Worm (Caenorhabditis elegans) whole organism, early embryonic: ENCODE results near the gene C28D4.18.
"Not testable (repeated sequence)": the region's sequence is repeated elsewhere in the genome, so short reads cannot be mapped to it uniquely, and the experiment has no call there.

Experiments
- B0310.2 ChIP-seq: sonication (generic microtip); optimal IDR thresholded peaks from 2 replicates; lab custom pipeline; 2016; ENCODE audit warnings: mild to moderate bottlenecking, missing genetic modification characterization, missing compliant biosample characterization
- F13C5.2 ChIP-seq: sonication (generic microtip); optimal IDR thresholded peaks from 2 replicates; lab custom pipeline; 2017; ENCODE audit warnings: mild to moderate bottlenecking, missing genetic modification characterization, inconsistent platforms, missing compliant biosample characterization
- aly-1 ChIP-seq: sonication (generic microtip); optimal IDR thresholded peaks from 2 replicates; lab custom pipeline; 2016; ENCODE audit warnings: missing genetic modification characterization, missing compliant biosample characterization
- ama-1 ChIP-seq: fragments of 150-350 bp; optimal IDR thresholded peaks from 2 replicates; lab custom pipeline; 2014
- ceh-13 ChIP-seq: fragments of 200-800 bp; sonication (Bioruptor generic); optimal IDR thresholded peaks from 2 replicates; lab custom pipeline; 2018; ENCODE audit warnings: mild to moderate bottlenecking, missing genetic modification characterization, missing compliant biosample characterization
- ceh-36 ChIP-seq: sonication (generic microtip); optimal IDR thresholded peaks from 2 replicates; lab custom pipeline; 2016; ENCODE audit warnings: missing genetic modification characterization, inconsistent platforms, missing compliant biosample characterization
- ets-7 ChIP-seq: sonication (generic microtip); optimal IDR thresholded peaks from 2 replicates; lab custom pipeline; 2016; ENCODE audit warnings: missing genotype, missing genetic modification characterization, missing compliant biosample characterization
- flt-1 ChIP-seq: fragments of 200-800 bp; sonication (Bioruptor generic); IDR thresholded peaks from 2 replicates; pipeline ENCODE4 v1.3.6; 2022; ENCODE audit warnings: missing genetic modification characterization, missing compliant biosample characterization
- hmbx-1 ChIP-seq: sonication (generic microtip); optimal IDR thresholded peaks from 2 replicates; lab custom pipeline; 2016; ENCODE audit warnings: mild to moderate bottlenecking, missing genetic modification characterization, missing compliant biosample characterization
- hmg-4 ChIP-seq: fragments of 200-800 bp; sonication (Bioruptor generic); optimal IDR thresholded peaks from 2 replicates; lab custom pipeline; 2018; ENCODE audit warnings: mild to moderate bottlenecking, missing genetic modification characterization, missing compliant biosample characterization
- hnd-1 ChIP-seq: sonication (generic microtip); optimal IDR thresholded peaks from 2 replicates; lab custom pipeline; 2016; ENCODE audit warnings: missing genetic modification characterization, missing compliant biosample characterization
- pes-1 ChIP-seq: fragments of 200-800 bp; sonication (Bioruptor generic); IDR thresholded peaks from 2 replicates; pipeline ENCODE4 v1.3.6; 2022; ENCODE audit warnings: missing genetic modification reagents, missing genetic modification characterization, missing compliant biosample characterization
- scrt-1 ChIP-seq: fragments of 200-800 bp; sonication (Bioruptor generic); IDR thresholded peaks from 2 replicates; pipeline ENCODE4 v1.3.6; 2022; ENCODE audit warnings: missing genetic modification characterization, missing compliant biosample characterization
- sea-1 ChIP-seq: fragments of 200-800 bp; sonication (Bioruptor generic); conservative IDR thresholded peaks from 2 replicates; pipeline ENCODE4 v1.3.6; 2022; ENCODE audit warnings: missing genetic modification characterization, missing compliant biosample characterization
- tbx-11 ChIP-seq: fragments of 200-800 bp; sonication (Bioruptor generic); IDR thresholded peaks from 2 replicates; pipeline ENCODE4 v1.3.6; 2022; ENCODE audit warnings: missing genetic modification characterization, missing compliant biosample characterization
- tbx-37 ChIP-seq: fragments of 200-800 bp; sonication (Bioruptor generic); conservative IDR thresholded peaks from 2 replicates; pipeline ENCODE4 v1.3.6; 2022; ENCODE audit warnings: missing genetic modification reagents, missing genetic modification characterization, missing compliant biosample characterization
- tra-4 ChIP-seq: sonication (generic microtip); optimal IDR thresholded peaks from 2 replicates; lab custom pipeline; 2017; ENCODE audit warnings: missing genetic modification characterization, missing compliant biosample characterization

The C28D4.18 gene

ce11 chrIV:9682514-9682913 is 42.6 kb upstream of the C28D4.18 start, which contains the start of gene ins-7:
TSS of gene ins-7 (minus strand) at chrIV:9682845.
- TF ChIP-seq flt-1 (GFP tag; lab: Robert Waterston, UW) (no peak), ceh-13 (GFP tag; lab: Kevin White, UChicago) (no peak), hmg-4 (GFP tag; lab: Kevin White, UChicago) (no peak), sea-1 (GFP tag; lab: Robert Waterston, UW) (no peak)

DNA sequence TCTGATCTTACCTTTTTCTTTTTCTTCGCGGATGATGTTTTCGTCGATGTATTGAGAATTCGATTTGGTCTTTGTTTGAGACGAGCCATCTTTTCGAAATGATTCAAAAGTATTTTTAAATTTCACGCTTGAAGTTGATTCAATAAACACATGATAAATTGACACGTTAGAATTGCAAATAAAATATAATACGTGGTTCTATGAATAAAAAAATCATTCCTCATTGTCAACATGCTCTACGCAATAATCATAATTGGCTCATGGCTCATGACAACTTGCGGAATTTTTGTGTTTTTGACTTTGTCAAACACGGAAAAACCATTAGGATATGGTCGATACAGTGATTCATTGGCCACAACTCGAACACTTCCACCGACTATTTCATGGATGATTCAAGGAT is 41.6 kb upstream of the C28D4.18 start, which contains the start of the genes htas-1 and ZK1251.3:
htas-1 (minus strand) TSS at position 101 of the 400 bp plus-strand sequence.
ZK1251.3 (plus strand) TSS at position 226 of the 400 bp plus-strand sequence.
- TF ChIP-seq hmbx-1 (no peak), hnd-1 (tag; lab: Kevin White, UChicago) (no peak), F13C5.2 (no peak), tra-4 (tag; lab: Kevin White, UChicago) (no peak), tbx-11 (GFP tag; lab: Robert Waterston, UW) (no peak), tbx-37 (GFP tag; lab: Robert Waterston, UW) (no peak), sea-1 (GFP tag; lab: Robert Waterston, UW) (no peak), ceh-13 (GFP tag; lab: Kevin White, UChicago) (no peak), ets-7 (tag; lab: Kevin White, UChicago) (no peak), B0310.2 (no peak)

DNA sequence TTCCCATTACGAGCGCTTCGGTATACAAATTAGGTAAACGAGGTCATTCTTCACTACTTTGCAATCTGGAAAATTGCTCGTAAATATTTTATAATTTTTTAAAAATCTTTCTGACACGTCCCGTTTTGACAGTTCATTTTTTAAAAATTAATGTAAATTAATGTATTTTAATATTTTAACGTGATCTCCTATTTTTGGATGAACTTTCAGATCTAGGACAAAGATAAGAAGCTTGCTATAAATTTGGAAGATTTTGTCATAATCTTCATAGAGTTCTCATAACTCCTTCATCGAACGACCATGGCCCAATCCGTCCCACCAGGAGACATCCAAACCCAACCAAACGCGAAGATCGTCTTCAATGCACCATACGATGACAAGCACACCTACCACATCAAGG is 36.4 kb upstream of the C28D4.18 start, which contains the start of gene msp-76:
msp-76 (plus strand) TSS at position 301 of the 400 bp plus-strand sequence.
- not testable (repeated sequence) for TF ChIP-seq ets-7 (tag; lab: Kevin White, UChicago); pes-1 (GFP tag; lab: Robert Waterston, UW); tra-4 (tag; lab: Kevin White, UChicago)

ce11 chrIV:9690644-9691043 is 34.4 kb upstream of the C28D4.18 start, which contains the start of gene sdz-36:
TSS of gene sdz-36 (plus strand) at chrIV:9690944.
- no peak for TF ChIP-seq hmbx-1
- no peak for TF ChIP-seq aly-1 (tag; lab: Kevin White, UChicago)
- no peak for TF ChIP-seq ets-7 (tag; lab: Kevin White, UChicago)
- TF ChIP-seq hnd-1 (tag; lab: Kevin White, UChicago): no peak
- TF ChIP-seq hmg-4 (GFP tag; lab: Kevin White, UChicago): no peak
- no peak for TF ChIP-seq ceh-13 (GFP tag; lab: Kevin White, UChicago)
- TF ChIP-seq scrt-1: no peak
- TF ChIP-seq tbx-11 (GFP tag; lab: Robert Waterston, UW): no peak
- TF ChIP-seq flt-1 (GFP tag; lab: Robert Waterston, UW): no peak
- TF ChIP-seq sea-1 (GFP tag; lab: Robert Waterston, UW): no peak
- TF ChIP-seq tra-4 (tag; lab: Kevin White, UChicago): no peak
- TF ChIP-seq tbx-37 (GFP tag; lab: Robert Waterston, UW): no peak
- no peak for TF ChIP-seq pes-1 (GFP tag; lab: Robert Waterston, UW)
- no peak for TF ChIP-seq B0310.2
- no peak for TF ChIP-seq ama-1 (lab: Kevin White, UChicago)
- no peak for TF ChIP-seq F13C5.2
- no peak for TF ChIP-seq ceh-36 (tag; lab: Kevin White, UChicago)

DNA sequence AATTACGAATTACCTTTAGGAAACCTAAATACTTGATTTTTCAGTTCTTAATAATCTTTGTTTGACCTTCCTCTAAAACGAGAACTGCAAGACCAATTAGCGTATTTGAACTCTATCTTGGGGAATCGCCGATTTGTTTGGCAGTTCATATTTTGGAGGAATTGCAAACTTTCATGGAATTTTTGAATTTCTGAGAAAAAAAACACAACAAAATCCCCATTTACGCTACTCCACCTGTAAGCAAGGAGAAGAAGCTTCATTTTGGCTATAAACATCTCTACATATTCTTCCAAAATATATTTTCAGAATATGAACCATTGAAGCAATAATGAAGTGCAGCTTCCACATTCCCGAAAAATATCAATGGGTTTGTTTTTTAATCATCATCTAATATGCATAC is 32.2 kb upstream of the C28D4.18 start, which contains the start of gene twk-9:
twk-9 (plus strand) TSS at position 301 of the 400 bp plus-strand sequence.
- TF ChIP-seq aly-1 (tag; lab: Kevin White, UChicago) (no peak), sea-1 (GFP tag; lab: Robert Waterston, UW) (no peak), scrt-1 (no peak), tbx-37 (GFP tag; lab: Robert Waterston, UW) (no peak), ceh-13 (GFP tag; lab: Kevin White, UChicago) (no peak), tbx-11 (GFP tag; lab: Robert Waterston, UW) (no peak), ama-1 (lab: Kevin White, UChicago) (no peak), ets-7 (tag; lab: Kevin White, UChicago) (no peak), F13C5.2 (no peak), flt-1 (GFP tag; lab: Robert Waterston, UW) (no peak), hmbx-1 (no peak), hnd-1 (tag; lab: Kevin White, UChicago) (no peak), tra-4 (tag; lab: Kevin White, UChicago) (no peak), B0310.2 (no peak), ceh-36 (tag; lab: Kevin White, UChicago) (no peak), pes-1 (GFP tag; lab: Robert Waterston, UW) (no peak), hmg-4 (GFP tag; lab: Kevin White, UChicago) (no peak)

DNA sequence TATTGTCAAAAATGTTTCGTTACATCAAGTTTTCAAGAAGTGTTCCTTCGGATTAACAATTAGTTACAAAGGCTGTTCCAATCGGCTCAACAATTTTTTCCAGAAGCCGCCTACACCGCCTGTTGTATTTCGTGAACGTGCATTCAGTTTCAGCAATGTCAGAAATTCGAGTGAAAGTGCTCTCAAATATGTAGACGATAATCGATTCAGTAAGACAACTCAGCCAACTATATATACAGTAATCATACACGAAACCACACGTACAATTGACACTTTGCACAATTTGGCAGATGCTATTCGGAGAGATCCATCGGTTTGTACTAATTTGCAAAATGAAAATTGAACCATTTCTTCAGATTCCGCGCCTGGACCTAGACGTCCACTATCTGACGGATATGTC is 28.6 kb upstream of the C28D4.18 start:
- no peak for TF ChIP-seq ceh-36 (tag; lab: Kevin White, UChicago)
- TF ChIP-seq tbx-37 (GFP tag; lab: Robert Waterston, UW): no peak
- TF ChIP-seq hmbx-1: no peak
- no peak for TF ChIP-seq scrt-1
- TF ChIP-seq flt-1 (GFP tag; lab: Robert Waterston, UW): no peak
- TF ChIP-seq ama-1 (lab: Kevin White, UChicago): no peak
- TF ChIP-seq sea-1 (GFP tag; lab: Robert Waterston, UW): no peak
- TF ChIP-seq B0310.2: no peak
- TF ChIP-seq hmg-4 (GFP tag; lab: Kevin White, UChicago): no peak
- TF ChIP-seq tbx-11 (GFP tag; lab: Robert Waterston, UW): no peak
- no peak for TF ChIP-seq hnd-1 (tag; lab: Kevin White, UChicago)

DNA sequence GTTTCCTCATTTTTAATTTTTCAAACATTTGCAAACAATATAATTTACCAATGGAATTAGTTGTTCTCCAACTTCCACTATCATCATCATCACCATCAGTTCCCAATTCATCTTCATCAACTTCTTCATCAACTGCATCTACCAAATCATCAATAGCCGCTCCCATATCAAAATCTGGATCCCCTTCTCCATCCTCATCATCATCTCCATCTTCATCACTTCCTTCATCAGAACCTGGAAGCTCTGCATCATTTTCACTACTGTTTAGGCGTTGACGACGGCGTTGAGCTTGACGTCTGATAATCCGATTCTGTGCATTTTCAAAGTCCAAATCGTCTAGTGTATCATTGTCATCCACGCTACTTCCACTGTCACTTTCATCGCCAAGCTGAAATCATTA is 27.2 kb upstream of the C28D4.18 start:
- TF ChIP-seq ama-1 (lab: Kevin White, UChicago) (no peak), hmbx-1 (no peak), scrt-1 (no peak), sea-1 (GFP tag; lab: Robert Waterston, UW) (no peak), ceh-36 (tag; lab: Kevin White, UChicago) (no peak), ceh-13 (GFP tag; lab: Kevin White, UChicago) (no peak), F13C5.2 (no peak), tra-4 (tag; lab: Kevin White, UChicago) (no peak), B0310.2 (no peak), flt-1 (GFP tag; lab: Robert Waterston, UW) (no peak), ets-7 (tag; lab: Kevin White, UChicago) (no peak)
